Fruit fly (Drosophila melanogaster) whole organism, embryonic: ENCODE data around the gene CG13126.

ENCODE experiments used
- Ada2b ChIP-seq: fragments of 200-800 bp; sonication (Bioruptor generic); IDR thresholded peaks from 2 replicates; pipeline ENCODE4 v1.3.6; 2022; ENCODE audit warnings: missing biosample characterization, missing genetic modification characterization
- Atf-2 ChIP-seq: fragments of 200-800 bp; sonication (Bioruptor generic); optimal IDR thresholded peaks from 2 replicates; lab custom pipeline; 2016; ENCODE audit warnings: missing biosample characterization, missing genetic modification characterization
- Bgb ChIP-seq: fragments of 200-800 bp; sonication (Bioruptor generic); IDR thresholded peaks from 2 replicates; pipeline ENCODE4 v1.3.6; 2022; ENCODE audit warnings: missing biosample characterization, missing genetic modification characterization; ENCODE audit not compliant: partially characterized antibody
- CG10147 ChIP-seq: fragments of 200-800 bp; sonication (Bioruptor generic); optimal IDR thresholded peaks from 2 replicates; lab custom pipeline; 2019; ENCODE audit warnings: missing biosample characterization, mild to moderate bottlenecking, missing genetic modification characterization, moderate library complexity
- CG11085 ChIP-seq: fragments of 200-800 bp; sonication (Bioruptor generic); IDR thresholded peaks from 2 replicates; pipeline ENCODE4 v1.3.6; 2022; ENCODE audit warnings: missing biosample characterization, missing genetic modification characterization
- CG15479 ChIP-seq: fragments of 200-800 bp; sonication (Bioruptor generic); optimal IDR thresholded peaks from 3 replicates; lab custom pipeline; 2019; ENCODE audit warnings: missing biosample characterization, mild to moderate bottlenecking, missing genetic modification characterization, moderate library complexity
- CG16813 ChIP-seq: fragments of 200-800 bp; sonication (Bioruptor generic); IDR thresholded peaks from 3 replicates; pipeline ENCODE4 v1.3.6; 2022; ENCODE audit warnings: missing biosample characterization, missing genetic modification characterization; ENCODE audit not compliant: partially characterized antibody
- CG17568 ChIP-seq: fragments of 200-800 bp; sonication (Bioruptor generic); optimal IDR thresholded peaks from 2 replicates; lab custom pipeline; 2018; ENCODE audit warnings: missing biosample characterization, mild to moderate bottlenecking, missing genetic modification characterization, moderate library complexity
- CG17912 ChIP-seq: fragments of 200-800 bp; sonication (Bioruptor generic); optimal IDR thresholded peaks from 2 replicates; lab custom pipeline; 2018; ENCODE audit warnings: missing biosample characterization, mild to moderate bottlenecking, missing genetic modification characterization
- CG2678 ChIP-seq: fragments of 200-800 bp; sonication (Bioruptor generic); optimal IDR thresholded peaks from 3 replicates; lab custom pipeline; 2019; ENCODE audit warnings: missing biosample characterization, mild to moderate bottlenecking, missing genetic modification characterization, moderate library complexity
- CG3163 ChIP-seq: fragments of 200-800 bp; sonication (Bioruptor generic); optimal IDR thresholded peaks from 3 replicates; lab custom pipeline; 2016; ENCODE audit warnings: missing biosample characterization, missing genetic modification characterization
- CG3838 ChIP-seq: fragments of 200-800 bp; sonication (Bioruptor generic); optimal IDR thresholded peaks from 3 replicates; lab custom pipeline; 2016; ENCODE audit warnings: missing biosample characterization, missing genetic modification characterization
- CG42726 ChIP-seq: fragments of 200-800 bp; sonication (Bioruptor generic); IDR thresholded peaks from 2 replicates; pipeline ENCODE4 v1.3.6; 2022; ENCODE audit warnings: missing biosample characterization, missing genetic modification characterization; ENCODE audit not compliant: partially characterized antibody
- CG5953 ChIP-seq: fragments of 200-800 bp; sonication (Bioruptor generic); IDR thresholded peaks from 2 replicates; pipeline ENCODE4 v1.3.6; 2022; ENCODE audit warnings: missing biosample characterization, missing genetic modification characterization
- CG7271 ChIP-seq: fragments of 200-800 bp; sonication (Bioruptor generic); optimal IDR thresholded peaks from 2 replicates; lab custom pipeline; 2018; ENCODE audit warnings: missing biosample characterization, mild to moderate bottlenecking, missing genetic modification characterization, moderate library complexity
- CG7928 ChIP-seq: fragments of 200-800 bp; sonication (Bioruptor generic); optimal IDR thresholded peaks from 2 replicates; lab custom pipeline; 2017; ENCODE audit warnings: missing biosample characterization, mild to moderate bottlenecking, missing genetic modification characterization
- CG8089 ChIP-seq: fragments of 200-800 bp; sonication (Bioruptor generic); optimal IDR thresholded peaks from 3 replicates; lab custom pipeline; 2016; ENCODE audit warnings: missing biosample characterization, missing genetic modification characterization
- CG9932 ChIP-seq: fragments of 200-800 bp; sonication (Bioruptor generic); IDR thresholded peaks from 2 replicates; pipeline ENCODE4 v1.3.6; 2022; ENCODE audit warnings: missing biosample characterization, missing genetic modification characterization
- CoRest ChIP-seq: fragments of 200-800 bp; sonication (Bioruptor generic); optimal IDR thresholded peaks from 3 replicates; lab custom pipeline; 2018; ENCODE audit warnings: missing biosample characterization, mild to moderate bottlenecking, missing genetic modification characterization, moderate library complexity
- CrebB ChIP-seq: fragments of 200-800 bp; sonication (Bioruptor generic); optimal IDR thresholded peaks from 3 replicates; lab custom pipeline; 2018; ENCODE audit warnings: missing biosample characterization, mild to moderate bottlenecking, missing genetic modification characterization
- D ChIP-seq, 2 experiments: fragments of 200-800 bp in 1 of 2; fragments of >200 bp in 1 of 2; sonication (Bioruptor generic) in 1 of 2; optimal IDR thresholded peaks; 2 replicates in 1 of 2; 3 replicates in 1 of 2; lab custom pipeline; 2017; ENCODE audit warnings: mild to moderate bottlenecking in 1 of 2, missing biosample characterization in 1 of 2, missing genetic modification characterization in 1 of 2, missing genetic modification reagents in 1 of 2
- ERR ChIP-seq: fragments of 200-800 bp; sonication (Bioruptor generic); optimal IDR thresholded peaks from 2 replicates; lab custom pipeline; 2016; ENCODE audit warnings: missing biosample characterization, missing genetic modification characterization
- HLH3B ChIP-seq: fragments of 200-800 bp; sonication (Bioruptor generic); IDR thresholded peaks from 2 replicates; pipeline ENCODE4 v1.3.6; 2022; ENCODE audit warnings: missing biosample characterization, missing genetic modification characterization
- Jarid2 ChIP-seq: fragments of 200-800 bp; sonication (Bioruptor generic); optimal IDR thresholded peaks from 3 replicates; lab custom pipeline; 2017; ENCODE audit warnings: mild to moderate bottlenecking, missing biosample characterization, missing genetic modification reagents, missing genetic modification characterization
- MESR4 ChIP-seq: fragments of 200-800 bp; sonication (Bioruptor generic); optimal IDR thresholded peaks from 2 replicates; lab custom pipeline; 2018; ENCODE audit warnings: missing biosample characterization, mild to moderate bottlenecking, missing genetic modification characterization, moderate library complexity
- MTF-1 ChIP-seq: fragments of 200-800 bp; sonication (Bioruptor generic); optimal IDR thresholded peaks from 2 replicates; lab custom pipeline; 2018; ENCODE audit warnings: missing biosample characterization, mild to moderate bottlenecking, missing genetic modification characterization, borderline replicate concordance
- Mrtf ChIP-seq: fragments of 200-800 bp; sonication (Bioruptor generic); IDR thresholded peaks from 3 replicates; pipeline ENCODE4 v1.3.6; 2022; ENCODE audit warnings: missing biosample characterization, missing genetic modification characterization
- Sry-δ ChIP-seq: fragments of 200-800 bp; sonication (Bioruptor generic); optimal IDR thresholded peaks from 2 replicates; lab custom pipeline; 2016; ENCODE audit warnings: missing biosample characterization, missing genetic modification characterization
- Stat92E ChIP-seq, 3 experiments: fragments of >200 bp in 2 of 3; fragments of 200-800 bp in 1 of 3; sonication (Bioruptor generic) in 1 of 3; optimal IDR thresholded peaks; 2 replicates each; lab custom pipeline; 2017 to 2019; ENCODE audit warnings: missing biosample characterization in 3 of 3, missing genetic modification characterization in 3 of 3, mild to moderate bottlenecking in 1 of 3, moderate library complexity in 1 of 3
- Tbp ChIP-seq: fragments of >200 bp; optimal IDR thresholded peaks from 2 replicates; lab custom pipeline; 2018; ENCODE audit warnings: missing biosample characterization, missing genetic modification characterization
- ase ChIP-seq: fragments of 200-800 bp; sonication (Bioruptor generic); IDR thresholded peaks from 3 replicates; pipeline ENCODE4 v1.3.6; 2022; ENCODE audit warnings: missing biosample characterization, missing genetic modification characterization
- cato ChIP-seq: fragments of 200-800 bp; sonication (Bioruptor generic); optimal IDR thresholded peaks from 2 replicates; lab custom pipeline; 2016; ENCODE audit warnings: missing biosample characterization, missing genetic modification characterization, borderline replicate concordance
- chinmo ChIP-seq: fragments of 200-800 bp; sonication (Bioruptor generic); IDR thresholded peaks from 4 replicates; pipeline ENCODE4 v1.3.6; 2022; ENCODE audit warnings: missing biosample characterization, missing genetic modification characterization; ENCODE audit not compliant: partially characterized antibody
- fd102C ChIP-seq: fragments of 200-800 bp; sonication (Bioruptor generic); optimal IDR thresholded peaks from 2 replicates; lab custom pipeline; 2018; ENCODE audit warnings: missing biosample characterization, mild to moderate bottlenecking, missing genetic modification characterization, moderate library complexity
- fd3F ChIP-seq: fragments of 200-800 bp; sonication (Bioruptor generic); optimal IDR thresholded peaks from 2 replicates; lab custom pipeline; 2018; ENCODE audit warnings: missing biosample characterization, mild to moderate bottlenecking, missing genetic modification characterization, moderate library complexity
- lilli ChIP-seq: fragments of 200-800 bp; sonication (Bioruptor generic); optimal IDR thresholded peaks from 3 replicates; lab custom pipeline; 2016; ENCODE audit warnings: missing biosample characterization, missing genetic modification characterization
- lmd ChIP-seq: fragments of 200-800 bp; sonication (Bioruptor generic); IDR thresholded peaks from 2 replicates; pipeline ENCODE4 v1.3.6; 2022; ENCODE audit warnings: missing biosample characterization, missing genetic modification characterization
- nmo ChIP-seq: fragments of 200-800 bp; sonication (Bioruptor generic); optimal IDR thresholded peaks from 2 replicates; lab custom pipeline; 2018; ENCODE audit warnings: missing biosample characterization, mild to moderate bottlenecking, missing genetic modification characterization, moderate library complexity
- org-1 ChIP-seq: fragments of 200-800 bp; sonication (Bioruptor generic); optimal IDR thresholded peaks from 2 replicates; lab custom pipeline; 2017; ENCODE audit warnings: missing biosample characterization, missing genetic modification characterization
- pfk ChIP-seq: fragments of 200-800 bp; sonication (Bioruptor generic); optimal IDR thresholded peaks from 2 replicates; lab custom pipeline; 2018; ENCODE audit warnings: missing biosample characterization, mild to moderate bottlenecking, missing genetic modification characterization, moderate library complexity
- pho ChIP-seq: fragments of 200-800 bp; sonication (Bioruptor generic); optimal IDR thresholded peaks from 2 replicates; lab custom pipeline; 2016; ENCODE audit warnings: missing biosample characterization, missing genetic modification characterization
- pum ChIP-seq: fragments of 200-800 bp; sonication (Bioruptor generic); optimal IDR thresholded peaks from 2 replicates; lab custom pipeline; 2016; ENCODE audit warnings: missing biosample characterization, missing genetic modification characterization
- salm ChIP-seq: fragments of 200-800 bp; sonication (Bioruptor generic); optimal IDR thresholded peaks from 2 replicates; lab custom pipeline; 2018; ENCODE audit warnings: missing biosample characterization, mild to moderate bottlenecking, missing genetic modification characterization
- sc ChIP-seq, 3 experiments: fragments of >200 bp in 2 of 3; fragments of 200-800 bp in 1 of 3; sonication (Bioruptor generic) in 1 of 3; optimal IDR thresholded peaks; 2 replicates in 2 of 3; 3 replicates in 1 of 3; lab custom pipeline; 2017; ENCODE audit warnings: mild to moderate bottlenecking in 1 of 3, missing biosample characterization in 1 of 3, missing genetic modification characterization in 1 of 3, missing genetic modification reagents in 1 of 3
- stwl ChIP-seq: fragments of 200-800 bp; sonication (Bioruptor generic); optimal IDR thresholded peaks from 3 replicates; lab custom pipeline; 2018; ENCODE audit warnings: missing biosample characterization, mild to moderate bottlenecking, missing genetic modification characterization, moderate library complexity
- zen2 ChIP-seq: fragments of 200-800 bp; sonication (Bioruptor generic); IDR thresholded peaks from 3 replicates; pipeline ENCODE4 v1.3.6; 2022; ENCODE audit warnings: missing biosample characterization, missing genetic modification characterization; ENCODE audit not compliant: partially characterized antibody

The CG13126 gene

DNA sequence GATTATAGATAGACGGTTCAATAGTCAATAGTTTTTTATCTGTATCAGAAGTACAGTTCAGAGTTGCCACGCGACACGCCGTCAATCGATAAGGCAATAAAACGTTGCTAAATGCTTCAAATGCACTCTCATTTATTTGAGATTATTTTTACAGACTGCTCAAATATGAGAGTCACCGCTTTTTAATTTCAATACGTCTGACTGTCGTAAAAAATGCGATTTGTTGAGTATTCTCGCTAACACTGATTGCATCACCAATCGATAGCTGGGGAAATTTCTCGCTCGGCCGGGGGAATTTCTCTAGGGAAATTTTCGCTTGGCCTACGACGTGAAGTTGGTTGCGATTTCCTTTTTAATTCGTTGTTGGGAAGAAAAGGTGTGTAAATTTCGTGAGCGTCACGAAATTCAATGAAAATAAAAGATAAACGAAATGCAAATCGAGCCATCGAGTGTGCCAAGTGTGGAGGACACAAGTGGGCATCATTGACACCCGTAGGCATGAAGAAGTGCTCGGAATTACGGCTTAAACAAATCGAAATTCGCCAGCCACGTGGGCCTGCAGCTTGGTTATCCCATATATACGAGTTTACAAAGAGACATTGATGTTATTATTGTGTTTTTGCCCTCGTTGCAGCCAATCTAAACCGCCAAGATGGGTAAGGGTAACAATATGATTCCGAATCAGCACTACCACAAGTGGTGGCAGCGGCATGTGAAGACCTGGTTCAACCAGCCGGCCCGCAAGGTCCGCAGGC lies 13.2 kb upstream of the CG13126 start, which contains the start of the genes Dref and RpL13 (continued):
- peak; percentile 52; the same call in 1 of the 2 replicates for TF ChIP-seq HLH3B (GFP tag; lab: Robert Waterston, UW)
- TF ChIP-seq lmd (GFP tag; lab: Robert Waterston, UW) = peak; percentile 59; the same call in 1 of the 2 replicates
- no peak for TF ChIP-seq CG42726 (GFP tag; lab: Robert Waterston, UW)
- peak; percentile 70 for TF ChIP-seq CG3163
- peak; percentile 73; the same call in 2 of the 3 replicates for TF ChIP-seq ase (GFP tag; lab: Robert Waterston, UW)
- peak; percentile 86 for TF ChIP-seq CG2678
- TF ChIP-seq fd3F = peak; percentile 74
- TF ChIP-seq stwl = peak; percentile 76
- peak; percentile 92 for TF ChIP-seq Sry-δ (GFP tag; lab: Kevin White, UChicago)
- peak; percentile 80 for TF ChIP-seq Atf-2 (GFP tag; lab: Kevin White, UChicago)
- peak; percentile 73 for TF ChIP-seq CG5953
- peak; percentile 79 for TF ChIP-seq CG15479
- TF ChIP-seq CG17568 (GFP tag; lab: Kevin White, UChicago) = no peak
- peak; percentile 85 for TF ChIP-seq fd102C (GFP tag; lab: Kevin White, UChicago)
- peak; percentile 74 for TF ChIP-seq CG7928 (GFP tag; lab: Kevin White, UChicago)
- TF ChIP-seq sc (optimal IDR thresholded peaks at IDR 0.05; lab: Kevin White, UChicago) = no peak
- TF ChIP-seq sc (GFP tag; optimal IDR thresholded peaks at IDR 0.05; lab: Kevin White, UChicago) = peak; percentile 74
- peak; percentile 89 for TF ChIP-seq pho (GFP tag; lab: Kevin White, UChicago)
- peak; percentile 79 for TF ChIP-seq CG16813 (GFP tag; lab: Robert Waterston, UW)
- TF ChIP-seq Tbp (GFP tag; lab: Kevin White, UChicago) = no peak
- TF ChIP-seq CoRest (tag; lab: Kevin White, UChicago) = peak; percentile 76
- TF ChIP-seq pum = peak; percentile 67
- peak; percentile 62; the same call in 1 of the 2 replicates for TF ChIP-seq Ada2b (GFP tag; lab: Robert Waterston, UW)
- TF ChIP-seq ERR (GFP tag; lab: Kevin White, UChicago) = peak; percentile 74
- peak; percentile 87 for TF ChIP-seq lilli (GFP tag; lab: Kevin White, UChicago)
- peak; percentile 78 for TF ChIP-seq Bgb (GFP tag; lab: Robert Waterston, UW)
- TF ChIP-seq MESR4 (GFP tag; lab: Kevin White, UChicago) = peak; percentile 98
- no peak; the same call in 2 of the 3 replicates for TF ChIP-seq zen2
- no peak for TF ChIP-seq Jarid2 (GFP tag; lab: Kevin White, UChicago)
- peak; percentile 81 for TF ChIP-seq CG10147
- peak; percentile 96 for TF ChIP-seq CG17912
- TF ChIP-seq Mrtf = peak; percentile 52; the same call in 1 of the 3 replicates
- peak; percentile 65 for TF ChIP-seq cato (GFP tag; lab: Kevin White, UChicago)
- peak; percentile 49; the same call in 1 of the 2 replicates for TF ChIP-seq CG11085
- no peak for TF ChIP-seq D (optimal IDR thresholded peaks at IDR 0.05; lab: Kevin White, UChicago)
- TF ChIP-seq D (GFP tag; optimal IDR thresholded peaks at IDR 0.05; lab: Kevin White, UChicago) = peak; percentile 86
- peak; percentile 73 for TF ChIP-seq CG8089 (GFP tag; lab: Kevin White, UChicago)
- TF ChIP-seq CG9932 (GFP tag; lab: Robert Waterston, UW) = peak; percentile 73
- TF ChIP-seq CG3838 = peak; percentile 71
- TF ChIP-seq Stat92E (GFP tag; optimal IDR thresholded peaks at IDR 0.05; lab: Kevin White, UChicago) = peak in 1 of 3 experiments; percentile 80
- TF ChIP-seq MTF-1 (GFP tag; lab: Kevin White, UChicago) = peak; percentile 96
- peak; percentile 91 for TF ChIP-seq org-1
- peak; percentile 84 for TF ChIP-seq nmo (GFP tag; lab: Kevin White, UChicago)
- TF ChIP-seq chinmo (GFP tag; lab: Robert Waterston, UW) = 0 out of 4 replicates have a peak, but pooled peaks have one; percentile 22
- peak; percentile 84 for TF ChIP-seq salm (tag; lab: Kevin White, UChicago)
- TF ChIP-seq CrebB (tag; lab: Kevin White, UChicago) = peak; percentile 92
- TF ChIP-seq pfk (GFP tag; lab: Kevin White, UChicago) = peak; percentile 85
- TF ChIP-seq CG7271 (tag; lab: Kevin White, UChicago) = peak; percentile 93
